Worm (Caenorhabditis elegans): ENCODE data around the gene maa-1.

ce11 chrIII:11829062-11829461 lies 6.7 kb upstream of the maa-1 start:
- TF ChIP-seq ceh-16 (tag; optimal IDR thresholded peaks at IDR 0.05) = no peak
- TF ChIP-seq R02D3.7 (tag; optimal IDR thresholded peaks at IDR 0.05) = no peak
- TF ChIP-seq nhr-11 (tag; optimal IDR thresholded peaks at IDR 0.05) = no peak
- no peak for TF ChIP-seq ama-1 (optimal IDR thresholded peaks at IDR 0.05)
- no peak for TF ChIP-seq egl-27 (tag; optimal IDR thresholded peaks at IDR 0.05)
- no peak for TF ChIP-seq nhr-77 (tag; optimal IDR thresholded peaks at IDR 0.05)
- TF ChIP-seq ztf-11 (tag; optimal IDR thresholded peaks at IDR 0.05) = no peak
- no peak for TF ChIP-seq lin-39 (tag; optimal IDR thresholded peaks at IDR 0.05)
- TF ChIP-seq unc-62 (GFP tag; optimal IDR thresholded peaks at IDR 0.05) = no peak
- TF ChIP-seq zag-1 (tag; optimal IDR thresholded peaks at IDR 0.05) = no peak
- no peak for TF ChIP-seq snpc-4 (tag; optimal IDR thresholded peaks at IDR 0.05)
- no peak for TF ChIP-seq ZK546.5 (tag; optimal IDR thresholded peaks at IDR 0.05)
- TF ChIP-seq dmd-4 (tag; optimal IDR thresholded peaks at IDR 0.05) = no peak
- no peak for TF ChIP-seq mdl-1 (tag; optimal IDR thresholded peaks at IDR 0.05)
